Fruit fly (Drosophila melanogaster): ENCODE data around the gene eco.

DNA sequence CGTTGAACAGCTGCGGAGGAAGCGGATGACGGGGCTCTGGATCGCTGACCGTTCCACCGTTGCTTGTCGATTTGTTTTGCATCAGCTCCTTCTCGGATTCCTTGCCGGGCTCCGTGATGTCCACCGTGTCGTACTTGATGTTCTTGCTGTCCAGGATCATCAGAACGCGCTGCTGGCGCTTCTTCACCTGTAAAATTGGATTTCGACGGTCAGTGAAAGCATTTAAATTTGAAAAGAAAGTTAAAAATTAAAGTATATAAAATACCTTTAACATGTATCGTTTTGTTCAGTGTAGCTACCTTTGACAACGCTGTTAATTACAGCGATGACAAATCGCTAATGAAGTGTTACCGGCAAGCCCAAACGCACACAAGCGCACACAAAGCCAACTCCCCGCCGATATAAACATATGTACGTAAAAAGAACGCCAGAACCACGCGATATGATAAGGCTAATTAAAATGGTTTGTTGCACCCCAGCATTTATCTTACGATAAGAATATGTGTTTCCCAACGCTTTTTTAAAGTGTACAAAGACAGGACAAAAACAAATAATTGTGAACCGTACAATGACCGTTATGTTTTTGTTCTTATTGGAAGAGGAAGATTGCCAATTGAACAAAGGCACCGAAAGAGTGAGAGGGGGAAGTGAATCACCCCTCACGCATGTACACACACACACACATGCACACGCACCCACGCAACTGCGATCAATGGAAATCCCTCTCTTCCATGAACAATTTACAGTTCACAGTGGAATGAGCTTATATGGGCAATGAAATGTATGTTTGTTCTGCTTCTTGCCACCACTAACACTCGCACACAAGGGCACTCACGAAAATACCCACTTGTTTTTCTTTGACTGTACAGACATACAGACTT, 28.9 kb upstream of the eco start:
- TF ChIP-seq CG5204 (GFP tag; optimal IDR thresholded peaks at IDR 0.05), result no peak
- TF ChIP-seq Clk (GFP tag; optimal IDR thresholded peaks at IDR 0.05), result no peak
- peak; percentile 91 for TF ChIP-seq ovo (GFP tag; optimal IDR thresholded peaks at IDR 0.05)
- no peak for TF ChIP-seq tj (GFP tag; optimal IDR thresholded peaks at IDR 0.05)
- peak; percentile 92 for TF ChIP-seq kay (GFP tag; ENCODE audit: borderline replicate concordance)
- TF ChIP-seq CG7101 (tag; optimal IDR thresholded peaks at IDR 0.05), result no peak

All from whole organism, adult.